Fruit fly (Drosophila melanogaster) whole organism, embryonic: ENCODE data around the gene IntS2.
A peak's percentile ranks its signal among the peaks of the same experiment; 100 is the strongest.

ENCODE experiments used
- Antp ChIP-seq: fragments of 200-800 bp; sonication (Bioruptor generic); optimal IDR thresholded peaks from 3 replicates; lab custom pipeline; 2016; ENCODE audit warnings: missing biosample characterization, missing genetic modification characterization
- Asciz ChIP-seq: fragments of 200-800 bp; sonication (Bioruptor generic); optimal IDR thresholded peaks from 2 replicates; lab custom pipeline; 2017; ENCODE audit warnings: missing biosample characterization, mild to moderate bottlenecking, missing genetic modification characterization, missing genetic modification reagents
- Atf3 ChIP-seq: fragments of 200-800 bp; sonication (Bioruptor generic); optimal IDR thresholded peaks from 3 replicates; lab custom pipeline; 2016; ENCODE audit warnings: missing biosample characterization, missing genetic modification characterization
- Awh ChIP-seq: fragments of 200-800 bp; sonication (Bioruptor generic); IDR thresholded peaks from 2 replicates; pipeline ENCODE4, ENCODE4 v1.3.6; 2022; ENCODE audit warnings: missing biosample characterization, missing genetic modification characterization
- CG10321 ChIP-seq: fragments of 200-800 bp; sonication (Bioruptor generic); IDR thresholded peaks from 2 replicates; pipeline ENCODE4 v1.3.6; 2022; ENCODE audit warnings: missing biosample characterization, missing genetic modification characterization
- CG10959 ChIP-seq: fragments of 200-800 bp; sonication (Bioruptor generic); IDR thresholded peaks from 2 replicates; pipeline ENCODE4 v1.3.6; 2022; ENCODE audit warnings: missing biosample characterization, missing genetic modification characterization
- CG11504 ChIP-seq: fragments of 200-800 bp; sonication (Bioruptor generic); optimal IDR thresholded peaks from 3 replicates; lab custom pipeline; 2019; ENCODE audit warnings: missing biosample characterization, mild to moderate bottlenecking, missing genetic modification characterization, moderate library complexity
- CG12391 ChIP-seq: fragments of 200-800 bp; sonication (Bioruptor generic); optimal IDR thresholded peaks from 3 replicates; lab custom pipeline; 2018; ENCODE audit warnings: missing biosample characterization, mild to moderate bottlenecking, missing genetic modification characterization, moderate library complexity
- CG12744 ChIP-seq: fragments of 200-800 bp; sonication (Bioruptor generic); optimal IDR thresholded peaks from 2 replicates; lab custom pipeline; 2016; ENCODE audit warnings: missing biosample characterization, missing genetic modification characterization
- CG13424 ChIP-seq: fragments of 200-800 bp; sonication (Bioruptor generic); optimal IDR thresholded peaks from 2 replicates; lab custom pipeline; 2019; ENCODE audit warnings: missing biosample characterization, mild to moderate bottlenecking, missing genetic modification characterization, moderate library complexity
- CG13894 ChIP-seq: fragments of 200-800 bp; sonication (Bioruptor generic); optimal IDR thresholded peaks from 3 replicates; lab custom pipeline; 2018; ENCODE audit warnings: missing biosample characterization, mild to moderate bottlenecking, missing genetic modification characterization, moderate library complexity
- CG15011 ChIP-seq: fragments of 200-800 bp; sonication (Bioruptor generic); optimal IDR thresholded peaks from 3 replicates; lab custom pipeline; 2018; ENCODE audit warnings: missing biosample characterization, mild to moderate bottlenecking, missing genetic modification characterization
- CG15073 ChIP-seq: fragments of 200-800 bp; sonication (Bioruptor generic); optimal IDR thresholded peaks from 2 replicates; lab custom pipeline; 2016; ENCODE audit warnings: missing biosample characterization, missing genetic modification characterization
- CG1529 ChIP-seq: fragments of 200-800 bp; sonication (Bioruptor generic); optimal IDR thresholded peaks from 3 replicates; lab custom pipeline; 2018; ENCODE audit warnings: missing biosample characterization, missing genetic modification characterization
- CG1647 ChIP-seq: fragments of 200-800 bp; sonication (Bioruptor generic); optimal IDR thresholded peaks from 3 replicates; lab custom pipeline; 2016; ENCODE audit warnings: missing biosample characterization, missing genetic modification characterization
- CG17612 ChIP-seq: fragments of 200-800 bp; sonication (Bioruptor generic); IDR thresholded peaks from 2 replicates; pipeline ENCODE4 v1.3.6; 2022; ENCODE audit warnings: missing biosample characterization, missing genetic modification characterization
- CG18011 ChIP-seq: fragments of 200-800 bp; sonication (Bioruptor generic); optimal IDR thresholded peaks from 2 replicates; lab custom pipeline; 2017; ENCODE audit warnings: missing biosample characterization, missing genetic modification characterization, mild to moderate bottlenecking, moderate library complexity, missing genotype
- CG18476 ChIP-seq: fragments of 200-800 bp; sonication (Bioruptor generic); optimal IDR thresholded peaks from 2 replicates; lab custom pipeline; 2016; ENCODE audit warnings: missing biosample characterization, mild to moderate bottlenecking, missing genetic modification characterization
- CG18619 ChIP-seq: fragments of 200-800 bp; sonication (Bioruptor generic); optimal IDR thresholded peaks from 3 replicates; lab custom pipeline; 2017; ENCODE audit warnings: missing biosample characterization, mild to moderate bottlenecking, missing genetic modification characterization
- CG2116 ChIP-seq: fragments of 200-800 bp; sonication (Bioruptor generic); optimal IDR thresholded peaks from 3 replicates; lab custom pipeline; 2018; ENCODE audit warnings: missing biosample characterization, mild to moderate bottlenecking, missing genetic modification characterization
- CG3281 ChIP-seq: fragments of 200-800 bp; sonication (Bioruptor generic); optimal IDR thresholded peaks from 3 replicates; lab custom pipeline; 2017; ENCODE audit warnings: missing biosample characterization, mild to moderate bottlenecking, missing genetic modification characterization
- CG43689 ChIP-seq: fragments of 200-800 bp; sonication (Bioruptor generic); IDR thresholded peaks from 2 replicates; pipeline ENCODE4 v1.3.6; 2022; ENCODE audit warnings: missing biosample characterization, missing genetic modification characterization
- CG4404 ChIP-seq: fragments of 200-800 bp; sonication (Bioruptor generic); IDR thresholded peaks from 2 replicates; pipeline ENCODE4 v1.3.6; 2022; ENCODE audit warnings: missing biosample characterization, missing genetic modification characterization
- CG4820 ChIP-seq: fragments of 200-800 bp; sonication (Bioruptor generic); optimal IDR thresholded peaks from 3 replicates; lab custom pipeline; 2016; ENCODE audit warnings: missing biosample characterization, missing genetic modification characterization
- CG8089 ChIP-seq: fragments of 200-800 bp; sonication (Bioruptor generic); optimal IDR thresholded peaks from 3 replicates; lab custom pipeline; 2016; ENCODE audit warnings: missing biosample characterization, missing genetic modification characterization
- Dbx ChIP-seq: fragments of 200-800 bp; sonication (Bioruptor generic); IDR thresholded peaks from 3 replicates; pipeline ENCODE4 v1.3.6; 2022; ENCODE audit warnings: missing biosample characterization, missing genetic modification characterization
- Deaf1 ChIP-seq: fragments of 200-800 bp; optimal IDR thresholded peaks from 3 replicates; lab custom pipeline; 2019; ENCODE audit warnings: missing biosample characterization, mild to moderate bottlenecking, missing genetic modification characterization, moderate library complexity
- Dref ChIP-seq: fragments of 200-800 bp; sonication (Bioruptor generic); IDR thresholded peaks from 2 replicates; pipeline ENCODE4 v1.3.6; 2022; ENCODE audit warnings: missing biosample characterization, missing genetic modification characterization
- Fer2 ChIP-seq: fragments of 200-800 bp; sonication (Bioruptor generic); optimal IDR thresholded peaks from 2 replicates; lab custom pipeline; 2018; ENCODE audit warnings: missing biosample characterization, mild to moderate bottlenecking, missing genetic modification characterization, moderate library complexity
- Hr3 ChIP-seq: fragments of 200-800 bp; sonication (Bioruptor generic); optimal IDR thresholded peaks from 3 replicates; lab custom pipeline; 2016; ENCODE audit warnings: missing biosample characterization, missing genetic modification characterization
- Spps ChIP-seq: fragments of 200-800 bp; sonication (Bioruptor generic); optimal IDR thresholded peaks from 2 replicates; lab custom pipeline; 2018; ENCODE audit warnings: missing biosample characterization, mild to moderate bottlenecking, missing genetic modification characterization
- bigmax ChIP-seq: fragments of 200-800 bp; sonication (Bioruptor generic); optimal IDR thresholded peaks from 2 replicates; lab custom pipeline; 2018; ENCODE audit warnings: missing biosample characterization, mild to moderate bottlenecking, missing genetic modification characterization
- cg ChIP-seq: fragments of 200-800 bp; sonication (Bioruptor generic); optimal IDR thresholded peaks from 3 replicates; lab custom pipeline; 2019; ENCODE audit warnings: missing biosample characterization, mild to moderate bottlenecking, missing genetic modification characterization, moderate library complexity
- ci ChIP-seq: fragments of 200-800 bp; sonication (Bioruptor generic); IDR thresholded peaks from 3 replicates; pipeline ENCODE4 v1.3.6; 2022; ENCODE audit warnings: missing biosample characterization, missing genetic modification characterization
- gro ChIP-seq: fragments of 200-800 bp; sonication (Bioruptor generic); optimal IDR thresholded peaks from 2 replicates; lab custom pipeline; 2016; ENCODE audit warnings: missing biosample characterization, missing genetic modification characterization
- lab ChIP-seq: fragments of 200-800 bp; sonication (Bioruptor generic); optimal IDR thresholded peaks from 3 replicates; lab custom pipeline; 2017; ENCODE audit warnings: missing biosample characterization, missing genetic modification characterization, mild to moderate bottlenecking, moderate library complexity, missing genetic modification reagents
- oc ChIP-seq: fragments of 200-800 bp; sonication (Bioruptor generic); optimal IDR thresholded peaks from 2 replicates; lab custom pipeline; 2018; ENCODE audit warnings: missing biosample characterization, mild to moderate bottlenecking, missing genetic modification characterization, moderate library complexity
- pb ChIP-seq: fragments of 200-800 bp; sonication (Bioruptor generic); optimal IDR thresholded peaks from 3 replicates; lab custom pipeline; 2016; ENCODE audit warnings: missing biosample characterization, missing genetic modification characterization
- pho ChIP-seq: fragments of 200-800 bp; sonication (Bioruptor generic); optimal IDR thresholded peaks from 2 replicates; lab custom pipeline; 2016; ENCODE audit warnings: missing biosample characterization, missing genetic modification characterization
- pum ChIP-seq: fragments of 200-800 bp; sonication (Bioruptor generic); optimal IDR thresholded peaks from 2 replicates; lab custom pipeline; 2016; ENCODE audit warnings: missing biosample characterization, missing genetic modification characterization
- ranshi ChIP-seq: fragments of 200-800 bp; sonication (Bioruptor generic); IDR thresholded peaks from 2 replicates; pipeline ENCODE4 v1.3.6; 2022; ENCODE audit warnings: missing biosample characterization, missing genetic modification characterization
- rib ChIP-seq: fragments of 200-800 bp; sonication (Bioruptor generic); IDR thresholded peaks from 2 replicates; pipeline ENCODE4 v1.3.6; 2022; ENCODE audit warnings: missing biosample characterization, missing genetic modification characterization
- schlank ChIP-seq: fragments of 200-800 bp; sonication (Bioruptor generic); optimal IDR thresholded peaks from 2 replicates; lab custom pipeline; 2018; ENCODE audit warnings: missing biosample characterization, mild to moderate bottlenecking, missing genetic modification characterization
- scrt ChIP-seq: fragments of 200-800 bp; sonication (Bioruptor generic); optimal IDR thresholded peaks from 2 replicates; lab custom pipeline; 2018; ENCODE audit warnings: missing biosample characterization, mild to moderate bottlenecking, missing genetic modification characterization, moderate library complexity
- slp2 ChIP-seq: fragments of 200-800 bp; sonication (Bioruptor generic); optimal IDR thresholded peaks from 2 replicates; lab custom pipeline; 2016; ENCODE audit warnings: missing biosample characterization, missing genetic modification characterization
- so ChIP-seq: fragments of 200-800 bp; sonication (Bioruptor generic); IDR thresholded peaks from 3 replicates; pipeline ENCODE4 v1.3.6; 2022; ENCODE audit warnings: missing biosample characterization, missing genetic modification characterization
- stwl ChIP-seq: fragments of 200-800 bp; sonication (Bioruptor generic); optimal IDR thresholded peaks from 3 replicates; lab custom pipeline; 2018; ENCODE audit warnings: missing biosample characterization, mild to moderate bottlenecking, missing genetic modification characterization, moderate library complexity
- ttk ChIP-seq: fragments of 200-800 bp; sonication (Bioruptor generic); IDR thresholded peaks from 2 replicates; pipeline ENCODE4 v2.1.2; 2022; ENCODE audit warnings: missing biosample characterization, missing genetic modification characterization
- twi ChIP-seq: fragments of 200-800 bp; optimal IDR thresholded peaks from 2 replicates; lab custom pipeline; 2019; ENCODE audit warnings: missing biosample characterization, mild to moderate bottlenecking, missing genetic modification characterization, moderate library complexity
- yki ChIP-seq: fragments of >200 bp; optimal IDR thresholded peaks from 3 replicates; lab custom pipeline; 2018
- zf30C ChIP-seq: fragments of 200-800 bp; sonication (Bioruptor generic); optimal IDR thresholded peaks from 3 replicates; lab custom pipeline; 2018; ENCODE audit warnings: missing biosample characterization, mild to moderate bottlenecking, missing genetic modification characterization

IntS2 gene

dm6 chrX:17627090-17627992 is 29.3 kb downstream of the IntS2 start, which contains the start of gene stas (continued):
- no peak for TF ChIP-seq CG4404 (GFP tag; lab: Robert Waterston, UW)
- TF ChIP-seq Atf3: no peak
- no peak for TF ChIP-seq ci (GFP tag; lab: Robert Waterston, UW)
- no peak for TF ChIP-seq CG18619
- TF ChIP-seq CG2116 (GFP tag; lab: Kevin White, UChicago): peak; percentile 47
- no peak for TF ChIP-seq CG43689 (GFP tag; lab: Robert Waterston, UW)
- TF ChIP-seq CG1647 (GFP tag; lab: Kevin White, UChicago): no peak
- peak; percentile 31 for TF ChIP-seq scrt (GFP tag; lab: Kevin White, UChicago)
- TF ChIP-seq CG13424 (tag; lab: Kevin White, UChicago): peak; percentile 12
- TF ChIP-seq twi (tag; lab: Kevin White, UChicago): no peak
- no peak for TF ChIP-seq CG1529 (GFP tag; lab: Kevin White, UChicago)
- no peak for TF ChIP-seq zf30C (GFP tag; lab: Kevin White, UChicago)
- peak; percentile 34 for TF ChIP-seq CG13894 (tag; lab: Kevin White, UChicago)
- no peak for TF ChIP-seq Spps
- no peak for TF ChIP-seq Dbx (GFP tag; lab: Robert Waterston, UW)
- TF ChIP-seq Asciz (GFP tag; lab: Kevin White, UChicago): no peak
- TF ChIP-seq so: no peak
- TF ChIP-seq CG15073: no peak
- no peak for TF ChIP-seq CG18011 (GFP tag; lab: Kevin White, UChicago)
- no peak for TF ChIP-seq ttk (GFP tag; lab: Robert Waterston, UW)
- peak; percentile 18 for TF ChIP-seq CG3281 (GFP tag; lab: Kevin White, UChicago)
- TF ChIP-seq CG11504 (tag; lab: Kevin White, UChicago): peak; percentile 35
- TF ChIP-seq rib (GFP tag; lab: Robert Waterston, UW): no peak
- no peak for TF ChIP-seq oc (tag; lab: Kevin White, UChicago)
- no peak for TF ChIP-seq Hr3
- no peak for TF ChIP-seq gro (GFP tag; lab: Kevin White, UChicago)
- TF ChIP-seq CG10321 (GFP tag; lab: Robert Waterston, UW): no peak
- TF ChIP-seq Awh (GFP tag; lab: Robert Waterston, UW): no peak
- no peak for TF ChIP-seq pho (GFP tag; lab: Kevin White, UChicago)
- no peak for TF ChIP-seq CG12744
- TF ChIP-seq Dref (GFP tag; lab: Robert Waterston, UW): peak; percentile 37; the same call in 1 of the 2 replicates
- no peak for TF ChIP-seq Fer2 (tag; lab: Kevin White, UChicago)
- no peak for TF ChIP-seq yki (lab: Kevin White, UChicago)
- TF ChIP-seq CG18476 (GFP tag; lab: Kevin White, UChicago): no peak
- TF ChIP-seq CG8089 (GFP tag; lab: Kevin White, UChicago): no peak
- no peak for TF ChIP-seq bigmax (GFP tag; lab: Kevin White, UChicago)
- no peak for TF ChIP-seq ranshi (GFP tag; lab: Robert Waterston, UW)
- TF ChIP-seq cg: peak; percentile 74
- no peak for TF ChIP-seq CG4820
- no peak for TF ChIP-seq slp2
- no peak for TF ChIP-seq CG17612 (GFP tag; lab: Robert Waterston, UW)
- no peak for TF ChIP-seq Antp (GFP tag; lab: Kevin White, UChicago)
- no peak for TF ChIP-seq schlank (tag; lab: Kevin White, UChicago)
- no peak for TF ChIP-seq Deaf1 (tag; lab: Kevin White, UChicago)
- TF ChIP-seq pum (GFP tag; lab: Kevin White, UChicago): no peak
- peak; percentile 75 for TF ChIP-seq stwl (tag; lab: Kevin White, UChicago)
- peak; percentile 27 for TF ChIP-seq CG12391
- TF ChIP-seq CG10959: peak; percentile 74
- TF ChIP-seq pb (GFP tag; lab: Kevin White, UChicago): no peak
- TF ChIP-seq lab (GFP tag; lab: Kevin White, UChicago): peak; percentile 7
- TF ChIP-seq CG15011 (GFP tag; lab: Kevin White, UChicago): no peak
